Fruit fly (Drosophila melanogaster) whole organism, wandering third instar larva: ENCODE measurements around the gene Trpgamma.

ENCODE experiments used
- CG9705 ChIP-seq: fragments of 200-800 bp; sonication (Bioruptor generic); optimal IDR thresholded peaks from 2 replicates; lab custom pipeline; 2018; ENCODE audit warnings: missing biosample characterization, mild to moderate bottlenecking, missing genetic modification characterization
- CrebA ChIP-seq: fragments of 200-800 bp; sonication (Bioruptor generic); optimal IDR thresholded peaks from 2 replicates; lab custom pipeline; 2016; ENCODE audit warnings: missing biosample characterization, mild to moderate bottlenecking, missing genetic modification characterization, borderline replicate concordance
- Dfd ChIP-seq: fragments of >200 bp; optimal IDR thresholded peaks from 2 replicates; lab custom pipeline; 2017; ENCODE audit warnings: missing biosample characterization, missing genetic modification characterization
- Dif ChIP-seq: fragments of 200-275, 200-300 bp; sonication (Bioruptor generic); optimal IDR thresholded peaks from 2 replicates; lab custom pipeline; 2018; ENCODE audit warnings: missing biosample characterization, missing genetic modification characterization; ENCODE audit not compliant: partially characterized antibody
- GATAd ChIP-seq: sonication (Bioruptor generic); optimal IDR thresholded peaks from 2 replicates; lab custom pipeline; 2016; ENCODE audit warnings: missing biosample characterization, missing genetic modification characterization
- Hnf4 ChIP-seq: fragments of 200-800 bp; sonication (Bioruptor generic); optimal IDR thresholded peaks from 2 replicates; lab custom pipeline; 2016; ENCODE audit warnings: missing biosample characterization, mild to moderate bottlenecking, missing genetic modification characterization
- Hr78 ChIP-seq: fragments of >200 bp; optimal IDR thresholded peaks from 2 replicates; lab custom pipeline; 2017; ENCODE audit warnings: missing biosample characterization, missing genetic modification characterization
- Hr83 ChIP-seq: fragments of 200-300 bp; sonication (Bioruptor generic); optimal IDR thresholded peaks from 2 replicates; lab custom pipeline; 2016; ENCODE audit warnings: missing biosample characterization, mild to moderate bottlenecking, missing genetic modification characterization, moderate library complexity; ENCODE audit not compliant: poor library complexity, severe bottlenecking
- Jra ChIP-seq: sonication (Bioruptor generic); optimal IDR thresholded peaks from 2 replicates; lab custom pipeline; 2016; ENCODE audit warnings: missing biosample characterization, missing genetic modification characterization
- OdsH ChIP-seq: fragments of 200-800 bp; sonication (Bioruptor generic); optimal IDR thresholded peaks from 2 replicates; lab custom pipeline; 2016; ENCODE audit warnings: missing biosample characterization, mild to moderate bottlenecking, missing genetic modification characterization
- Rel ChIP-seq, 2 experiments: fragments of 200-800 bp; sonication (Bioruptor generic) in 1 of 2; optimal IDR thresholded peaks; 2 replicates in 1 of 2; 3 replicates in 1 of 2; lab custom pipeline; 2016 to 2019; ENCODE audit warnings: mild to moderate bottlenecking in 2 of 2, missing biosample characterization in 2 of 2, missing genetic modification characterization in 2 of 2, moderate library complexity in 1 of 2
- Vsx2 ChIP-seq: fragments of 200-300, 225-300 bp; sonication (Bioruptor generic); optimal IDR thresholded peaks from 2 replicates; lab custom pipeline; 2018; ENCODE audit warnings: missing biosample characterization, missing genetic modification characterization; ENCODE audit not compliant: partially characterized antibody
- dl ChIP-seq, 2 experiments: fragments of 175-275, 200-275 bp in 1 of 2; fragments of 200-275 bp in 1 of 2; sonication (Bioruptor generic); optimal IDR thresholded peaks; lab custom pipeline; 2018; ENCODE audit warnings: mild to moderate bottlenecking in 2 of 2, missing biosample characterization in 2 of 2, missing genetic modification characterization in 2 of 2, moderate library complexity in 2 of 2; ENCODE audit not compliant: partially characterized antibody in 2 of 2, insufficient read depth in 1 of 2
- dsf ChIP-seq: sonication (Bioruptor generic); optimal IDR thresholded peaks from 2 replicates; lab custom pipeline; 2016; ENCODE audit warnings: missing biosample characterization, missing genetic modification characterization, borderline replicate concordance
- ey ChIP-seq: fragments of 200-800 bp; sonication (Bioruptor generic); optimal IDR thresholded peaks from 2 replicates; lab custom pipeline; 2016; ENCODE audit warnings: missing biosample characterization, missing genetic modification characterization
- foxo ChIP-seq, 2 experiments: fragments of 200-800 bp; sonication (Bioruptor generic); optimal IDR thresholded peaks; 2 replicates in 1 of 2; 3 replicates in 1 of 2; lab custom pipeline; 2016 to 2017; ENCODE audit warnings: missing biosample characterization in 2 of 2, missing genetic modification characterization in 2 of 2
- fru ChIP-seq: fragments of 200-800 bp; sonication (Bioruptor generic); optimal IDR thresholded peaks from 3 replicates; lab custom pipeline; 2016; ENCODE audit warnings: missing biosample characterization, mild to moderate bottlenecking, missing genetic modification characterization
- h ChIP-seq: fragments of 200-800 bp; sonication (Bioruptor generic); optimal IDR thresholded peaks from 3 replicates; lab custom pipeline; 2016; ENCODE audit warnings: missing biosample characterization, mild to moderate bottlenecking, missing genetic modification characterization
- jim ChIP-seq: fragments of 175-275, 200-325 bp; sonication (Bioruptor generic); optimal IDR thresholded peaks from 2 replicates; lab custom pipeline; 2016; ENCODE audit warnings: missing biosample characterization, mild to moderate bottlenecking, missing genetic modification characterization
- lola ChIP-seq: fragments of >200 bp; optimal IDR thresholded peaks from 2 replicates; lab custom pipeline; 2017; ENCODE audit warnings: missing biosample characterization, missing genetic modification characterization
- psq ChIP-seq: fragments of 200-800 bp; sonication (Bioruptor generic); optimal IDR thresholded peaks from 3 replicates; lab custom pipeline; 2017; ENCODE audit warnings: missing biosample characterization, mild to moderate bottlenecking, missing genetic modification characterization, moderate library complexity
- rgr ChIP-seq: fragments of 200-800 bp; sonication (Bioruptor generic); optimal IDR thresholded peaks from 3 replicates; lab custom pipeline; 2016; ENCODE audit warnings: missing biosample characterization, mild to moderate bottlenecking, missing genetic modification characterization
- sage ChIP-seq: fragments of 200-800 bp; sonication (Bioruptor generic); optimal IDR thresholded peaks from 2 replicates; lab custom pipeline; 2016; ENCODE audit warnings: missing biosample characterization, mild to moderate bottlenecking, missing genetic modification characterization
- sv ChIP-seq: fragments of 200-800 bp; sonication (Bioruptor generic); optimal IDR thresholded peaks from 3 replicates; lab custom pipeline; 2016; ENCODE audit warnings: missing biosample characterization, missing genetic modification characterization
- tai ChIP-seq: sonication (Bioruptor generic); optimal IDR thresholded peaks from 2 replicates; lab custom pipeline; 2016; ENCODE audit warnings: missing biosample characterization, missing genetic modification characterization
- usp ChIP-seq: fragments of >200 bp; optimal IDR thresholded peaks from 2 replicates; lab custom pipeline; 2017; ENCODE audit warnings: missing biosample characterization, missing genetic modification characterization
- woc ChIP-seq: sonication (Bioruptor generic); optimal IDR thresholded peaks from 2 replicates; lab custom pipeline; 2016; ENCODE audit warnings: missing biosample characterization, mild to moderate bottlenecking, missing genetic modification characterization

Gene Trpgamma

dm6 chr2L:16618929-16619328 is 57.6 kb downstream of the Trpgamma start:
- TF ChIP-seq tai (GFP tag; lab: Kevin White, UChicago) = no peak
- no peak for TF ChIP-seq psq (GFP tag; lab: Kevin White, UChicago)
- no peak for TF ChIP-seq Dif (GFP tag; lab: Kevin White, UChicago)
- TF ChIP-seq lola (GFP tag; lab: Kevin White, UChicago) = no peak
- no peak for TF ChIP-seq Jra (GFP tag; lab: Kevin White, UChicago)
- TF ChIP-seq dsf (GFP tag; lab: Kevin White, UChicago) = no peak
- TF ChIP-seq woc (GFP tag; lab: Kevin White, UChicago) = no peak
- no peak for TF ChIP-seq CrebA (GFP tag; lab: Kevin White, UChicago)
- no peak for TF ChIP-seq Hnf4
- TF ChIP-seq Rel (GFP tag; optimal IDR thresholded peaks at IDR 0.05; lab: Kevin White, UChicago) = no peak
- no peak for TF ChIP-seq Rel (tag; optimal IDR thresholded peaks at IDR 0.05; lab: Kevin White, UChicago)
- no peak for TF ChIP-seq OdsH (GFP tag; lab: Kevin White, UChicago)
- TF ChIP-seq rgr = no peak
- TF ChIP-seq fru (GFP tag; lab: Kevin White, UChicago) = no peak
- TF ChIP-seq Hr83 (GFP tag; lab: Kevin White, UChicago) = no peak
- TF ChIP-seq h (GFP tag; lab: Kevin White, UChicago) = no peak
- TF ChIP-seq ey = no peak
- TF ChIP-seq foxo (GFP tag; optimal IDR thresholded peaks at IDR 0.05; lab: Kevin White, UChicago) = no peak
- TF ChIP-seq usp (GFP tag; lab: Kevin White, UChicago) = no peak
- TF ChIP-seq jim = no peak

- TF ChIP-seq Dfd (GFP tag; lab: Kevin White, UChicago) (no peak), sv (GFP tag; lab: Kevin White, UChicago) (no peak), rgr (no peak), tai (GFP tag; lab: Kevin White, UChicago) (no peak), dl (GFP tag; optimal IDR thresholded peaks at IDR 0.05; lab: Kevin White, UChicago; ENCODE audit: insufficient read depth in 1 of 2, partially characterized antibody in 2 of 2) (no peak), ey (no peak), Vsx2 (GFP tag; lab: Kevin White, UChicago) (no peak), psq (GFP tag; lab: Kevin White, UChicago) (no peak), Hnf4 (no peak), OdsH (GFP tag; lab: Kevin White, UChicago) (no peak), Hr78 (GFP tag; lab: Kevin White, UChicago) (no peak), CG9705 (no peak), GATAd (GFP tag; lab: Kevin White, UChicago) (no peak), lola (GFP tag; lab: Kevin White, UChicago) (no peak), sage (GFP tag; lab: Kevin White, UChicago) (no peak)
Measured at dm6 chr2L:16616282-16616681, 60.2 kb downstream of the Trpgamma start.
